Fruit fly (Drosophila melanogaster) whole organism, prepupa: ENCODE results near the gene CG14312.

ENCODE experiments used
- CG10631 ChIP-seq: fragments of 200-800 bp; sonication (Bioruptor generic); optimal IDR thresholded peaks from 2 replicates; lab custom pipeline; 2016; ENCODE audit warnings: missing biosample characterization, missing genetic modification characterization
- CG34406 ChIP-seq: fragments of 200-800 bp; sonication (Bioruptor generic); optimal IDR thresholded peaks from 3 replicates; lab custom pipeline; 2016; ENCODE audit warnings: missing biosample characterization, missing genetic modification characterization
- CG4318 ChIP-seq: fragments of 200-800 bp; sonication (Bioruptor generic); optimal IDR thresholded peaks from 3 replicates; lab custom pipeline; 2017; ENCODE audit warnings: missing biosample characterization, mild to moderate bottlenecking, missing genetic modification characterization
- CG6854 ChIP-seq: fragments of 200-800 bp; sonication (Bioruptor generic); optimal IDR thresholded peaks from 2 replicates; lab custom pipeline; 2017; ENCODE audit warnings: missing biosample characterization, mild to moderate bottlenecking, missing genetic modification characterization
- Ets96B ChIP-seq: fragments of 200-800 bp; optimal IDR thresholded peaks from 2 replicates; lab custom pipeline; 2019; ENCODE audit warnings: missing biosample characterization, mild to moderate bottlenecking, missing genetic modification characterization, moderate library complexity
- Lpt ChIP-seq: fragments of 200-800 bp; sonication (Bioruptor generic); optimal IDR thresholded peaks from 3 replicates; lab custom pipeline; 2016; ENCODE audit warnings: missing biosample characterization, missing genetic modification characterization
- OdsH ChIP-seq: fragments of 200-800 bp; sonication (Bioruptor generic); optimal IDR thresholded peaks from 3 replicates; lab custom pipeline; 2016; ENCODE audit warnings: missing biosample characterization, missing genetic modification characterization
- dac ChIP-seq: fragments of 200-800 bp; sonication (Bioruptor generic); optimal IDR thresholded peaks from 2 replicates; lab custom pipeline; 2017; ENCODE audit warnings: missing biosample characterization, mild to moderate bottlenecking, missing genetic modification characterization

dm6 chr3R:18310766-18311367 is 27.5 kb upstream of the CG14312 start:
- TF ChIP-seq Ets96B (tag; lab: Kevin White, UChicago) (peak; percentile 54), OdsH (peak; percentile 27), Lpt (no peak), CG4318 (GFP tag; lab: Kevin White, UChicago) (peak; percentile 44), CG6854 (no peak), dac (GFP tag; lab: Kevin White, UChicago) (no peak), CG10631 (GFP tag; lab: Kevin White, UChicago) (peak; percentile 58), CG34406 (GFP tag; lab: Kevin White, UChicago) (peak; percentile 54)
